Fruit fly (Drosophila melanogaster): ENCODE results near the gene CG17026.

CG17026 gene

DNA sequence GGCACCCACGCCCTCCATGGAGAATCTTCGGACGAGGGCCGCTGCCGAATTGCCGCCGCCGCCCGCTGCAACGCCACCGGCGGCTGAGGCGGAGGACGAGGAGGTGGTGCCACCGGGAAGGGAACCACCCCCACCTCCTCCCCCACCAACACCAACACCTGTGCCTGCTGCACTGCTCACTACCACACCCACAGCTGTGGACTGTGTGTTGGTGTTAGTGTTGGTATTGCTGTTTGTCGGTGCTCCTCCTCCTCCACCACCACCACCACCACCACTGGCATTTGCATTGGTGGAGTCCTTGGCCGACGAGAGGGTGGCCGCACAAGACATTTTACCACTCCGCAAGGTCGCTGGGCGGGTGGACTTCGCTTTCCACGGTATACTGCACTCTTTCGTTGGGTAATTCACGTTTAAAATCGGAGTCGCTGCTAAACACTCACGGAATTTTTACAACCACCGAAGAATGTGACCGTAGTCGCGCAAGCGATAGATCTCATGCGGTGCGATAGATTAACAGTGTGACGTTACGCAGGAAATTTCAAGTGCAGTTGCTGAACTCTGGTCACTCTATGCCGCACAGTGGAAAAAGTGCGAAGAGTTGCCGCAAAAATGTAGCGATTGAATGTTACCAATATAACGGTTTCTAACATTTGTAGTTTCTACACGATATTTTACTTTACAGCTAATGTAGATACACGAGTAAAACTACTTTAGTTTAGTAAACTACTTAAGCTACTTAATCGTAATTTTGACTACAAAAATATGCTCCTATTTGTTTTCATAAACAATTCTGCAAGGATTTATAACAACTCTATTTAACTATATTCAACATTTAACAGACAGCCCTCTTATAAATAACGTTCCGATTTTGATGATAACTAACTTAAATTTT lies 36.4 kb downstream of the CG17026 start, which contains the start of gene mib1 (continued):
- TF ChIP-seq CG1647 (GFP tag; optimal IDR thresholded peaks at IDR 0.05) (no peak), CG14860 (GFP tag; IDR thresholded peaks at IDR 0.05; ENCODE audit: partially characterized antibody) (peak; percentile 71; the same call in 2 of the 3 replicates), CG10959 (GFP tag; IDR thresholded peaks at IDR 0.05) (no peak), Bdp1 (GFP tag; optimal IDR thresholded peaks at IDR 0.05) (no peak), chn (GFP tag; optimal IDR thresholded peaks at IDR 0.05) (peak; percentile 30), her (GFP tag; optimal IDR thresholded peaks at IDR 0.05) (peak; percentile 6), CG17359 (tag; optimal IDR thresholded peaks at IDR 0.05) (no peak), CG2116 (GFP tag; optimal IDR thresholded peaks at IDR 0.05) (peak; percentile 47), CG3065 (GFP tag; optimal IDR thresholded peaks at IDR 0.05) (no peak), Awh (GFP tag; IDR thresholded peaks at IDR 0.05) (0 out of 2 replicates have a peak, but pooled peaks have one; percentile 6), CG4854 (GFP tag; optimal IDR thresholded peaks at IDR 0.05) (peak; percentile 18), CG14050 (GFP tag; IDR thresholded peaks at IDR 0.05) (no peak), az2 (GFP tag; optimal IDR thresholded peaks at IDR 0.05) (peak; percentile 15), CG14014 (GFP tag; IDR thresholded peaks at IDR 0.05) (0 out of 2 replicates have a peak, but pooled peaks have one; percentile 24), CG12236 (GFP tag; optimal IDR thresholded peaks at IDR 0.05) (no peak), nmo (GFP tag; optimal IDR thresholded peaks at IDR 0.05) (peak; percentile 90), chm (GFP tag; IDR thresholded peaks at IDR 0.05) (peak; percentile 68; the same call in 1 of the 2 replicates), stwl (tag; optimal IDR thresholded peaks at IDR 0.05) (peak; percentile 99), tio (GFP tag; optimal IDR thresholded peaks at IDR 0.05) (no peak), CG30403 (GFP tag; optimal IDR thresholded peaks at IDR 0.05) (peak; percentile 5), ab (GFP tag; optimal IDR thresholded peaks at IDR 0.05) (no peak), vnd (GFP tag; IDR thresholded peaks at IDR 0.05; ENCODE audit: partially characterized antibody) (peak; percentile 82), Six4 (GFP tag; optimal IDR thresholded peaks at IDR 0.05) (no peak), klu (GFP tag; IDR thresholded peaks at IDR 0.05) (peak; percentile 25; the same call in 1 of the 2 replicates), Gug (GFP tag; IDR thresholded peaks at IDR 0.05) (peak; percentile 35; the same call in 2 of the 4 replicates), Ada2b (GFP tag; IDR thresholded peaks at IDR 0.05) (no peak), kni (GFP tag; optimal IDR thresholded peaks at IDR 0.05) (peak; percentile 40), bab2 (GFP tag; optimal IDR thresholded peaks at IDR 0.05) (no peak), Bteb2 (GFP tag; optimal IDR thresholded peaks at IDR 0.05) (no peak), gem (tag; optimal IDR thresholded peaks at IDR 0.05) (peak; percentile 24), tna (GFP tag; IDR thresholded peaks at IDR 0.05; ENCODE audit: partially characterized antibody) (peak; percentile 76), CG3281 (GFP tag; optimal IDR thresholded peaks at IDR 0.05) (no peak), D19A (tag; optimal IDR thresholded peaks at IDR 0.05) (no peak), da (GFP tag; optimal IDR thresholded peaks at IDR 0.05) (no peak), CG4707 (GFP tag; optimal IDR thresholded peaks at IDR 0.05) (peak; percentile 99), row (GFP tag; IDR thresholded peaks at IDR 0.05) (peak; percentile 90), pita (GFP tag; optimal IDR thresholded peaks at IDR 0.05) (no peak), CG15479 (GFP tag; optimal IDR thresholded peaks at IDR 0.05) (no peak), CG7271 (tag; optimal IDR thresholded peaks at IDR 0.05) (no peak), Dll (GFP tag; IDR thresholded peaks at IDR 0.05; ENCODE audit: partially characterized antibody) (peak; percentile 84), trem (tag; optimal IDR thresholded peaks at IDR 0.05) (peak; percentile 89), tap (tag; optimal IDR thresholded peaks at IDR 0.05) (no peak), mld (GFP tag; IDR thresholded peaks at IDR 0.05; ENCODE audit: partially characterized antibody) (peak; percentile 80; the same call in 2 of the 3 replicates), Bgb (GFP tag; IDR thresholded peaks at IDR 0.05; ENCODE audit: partially characterized antibody) (peak; percentile 95), CG31365 (tag; optimal IDR thresholded peaks at IDR 0.05) (peak; percentile 60), Med (GFP tag) (peak; percentile 91), lola (GFP tag; optimal IDR thresholded peaks at IDR 0.05) (peak in 1 of 3 experiments; percentile 28), salm (tag; optimal IDR thresholded peaks at IDR 0.05) (no peak)

All from whole organism, embryonic.